Worm (Caenorhabditis elegans): Measurements from ENCODE around the gene teg-1.

The teg-1 gene

DNA sequence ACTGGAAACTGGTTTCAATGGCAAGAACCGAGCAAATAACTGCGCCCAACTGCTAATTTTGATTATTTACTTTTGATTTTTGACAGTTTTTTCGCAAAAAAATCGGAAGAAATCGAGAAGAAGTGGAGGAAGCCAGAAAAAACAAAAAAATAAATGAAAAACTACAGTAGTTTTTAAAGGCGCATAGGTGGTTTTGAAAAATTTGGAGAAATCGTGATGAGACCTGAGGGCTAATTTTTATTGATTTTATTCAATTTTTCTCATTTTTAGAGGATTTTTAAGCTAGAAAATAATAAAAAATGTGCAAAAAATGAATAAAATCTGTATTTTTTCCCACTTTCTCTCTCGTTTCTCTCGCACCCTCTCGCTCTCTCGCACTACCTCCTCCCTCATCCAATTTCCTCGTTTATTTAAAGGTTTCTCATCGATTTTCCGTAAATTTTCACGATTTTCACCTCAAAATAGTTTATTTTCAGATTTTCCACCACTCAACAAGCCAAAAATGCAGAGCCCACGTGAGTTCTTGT is 43.4 kb downstream of the teg-1 start, which contains the start of gene Y47D3A.20:
Gene Y47D3A.20, plus strand, starts transcription at position 477 of the 527 bp plus-strand sequence.
- TF ChIP-seq tbx-37 (GFP tag; conservative IDR thresholded peaks at IDR 0.05) (no peak), hnd-1 (tag; optimal IDR thresholded peaks at IDR 0.05) (no peak), ceh-13 (GFP tag; optimal IDR thresholded peaks at IDR 0.05) (no peak), tbx-11 (GFP tag; IDR thresholded peaks at IDR 0.05) (no peak), scrt-1 (GFP tag; IDR thresholded peaks at IDR 0.05) (no peak), hmg-4 (GFP tag; optimal IDR thresholded peaks at IDR 0.05) (no peak), ceh-36 (tag; optimal IDR thresholded peaks at IDR 0.05) (no peak), pes-1 (GFP tag; IDR thresholded peaks at IDR 0.05) (no peak), sea-1 (GFP tag; conservative IDR thresholded peaks at IDR 0.05) (no peak), aly-1 (tag; optimal IDR thresholded peaks at IDR 0.05) (no peak), F13C5.2 (tag; optimal IDR thresholded peaks at IDR 0.05) (no peak), flt-1 (GFP tag; IDR thresholded peaks at IDR 0.05) (no peak), ama-1 (optimal IDR thresholded peaks at IDR 0.05) (no peak), B0310.2 (tag; optimal IDR thresholded peaks at IDR 0.05) (no peak), hmbx-1 (tag; optimal IDR thresholded peaks at IDR 0.05) (no peak), ets-7 (tag; optimal IDR thresholded peaks at IDR 0.05) (no peak)

DNA sequence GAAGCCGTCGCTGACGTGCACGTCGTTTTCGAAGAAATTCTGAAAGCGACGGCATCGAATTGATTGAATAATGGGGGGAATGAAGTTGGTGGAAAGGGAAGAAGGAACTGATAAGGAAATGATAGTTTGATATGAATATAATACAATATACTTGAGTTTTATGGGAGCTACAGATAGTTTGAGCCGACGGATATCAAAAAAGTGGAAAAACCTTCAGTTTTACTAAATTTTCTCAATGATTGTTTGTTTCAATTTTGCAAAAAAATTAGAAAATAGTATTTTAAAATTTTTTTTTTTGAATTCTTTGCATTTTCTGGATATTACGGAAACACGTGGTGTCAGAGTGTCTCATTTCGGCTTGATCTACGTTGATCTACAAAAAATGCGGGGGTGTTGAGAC is 47.2 kb downstream of the teg-1 start, which contains the start of gene obr-1:
Gene obr-1, minus strand, starts transcription at position 101 of the 400 bp plus-strand sequence.
- TF ChIP-seq scrt-1 (GFP tag; IDR thresholded peaks at IDR 0.05) (no peak), B0310.2 (tag; optimal IDR thresholded peaks at IDR 0.05) (no peak), tbx-37 (GFP tag; conservative IDR thresholded peaks at IDR 0.05) (no peak), tbx-11 (GFP tag; IDR thresholded peaks at IDR 0.05) (no peak), ama-1 (optimal IDR thresholded peaks at IDR 0.05) (no peak)

DNA sequence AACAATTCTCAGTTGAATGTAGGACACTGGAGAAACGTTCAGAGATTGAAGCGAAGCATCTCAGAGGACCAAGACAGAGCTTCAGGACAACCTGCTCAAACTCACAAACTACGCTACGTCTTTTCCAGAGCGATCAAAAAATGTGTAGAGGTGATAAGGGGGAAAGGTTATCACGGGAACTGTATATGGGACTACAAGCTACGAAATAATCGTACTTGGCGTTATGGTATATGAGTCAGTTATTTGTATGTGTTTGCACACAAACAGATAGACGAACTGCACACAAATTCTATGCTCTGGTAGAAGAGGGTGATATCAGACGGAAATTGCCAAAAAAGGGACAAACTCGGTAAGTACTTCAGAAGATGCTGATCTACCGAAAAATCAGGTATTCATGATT is 48.8 kb downstream of the teg-1 start:
- TF ChIP-seq tbx-11 (GFP tag; IDR thresholded peaks at IDR 0.05), result no peak
- TF ChIP-seq pes-1 (GFP tag; IDR thresholded peaks at IDR 0.05), result no peak
- no peak for TF ChIP-seq F13C5.2 (tag; optimal IDR thresholded peaks at IDR 0.05)
- no peak for TF ChIP-seq ceh-13 (GFP tag; optimal IDR thresholded peaks at IDR 0.05)
- TF ChIP-seq ama-1 (optimal IDR thresholded peaks at IDR 0.05), result no peak

DNA sequence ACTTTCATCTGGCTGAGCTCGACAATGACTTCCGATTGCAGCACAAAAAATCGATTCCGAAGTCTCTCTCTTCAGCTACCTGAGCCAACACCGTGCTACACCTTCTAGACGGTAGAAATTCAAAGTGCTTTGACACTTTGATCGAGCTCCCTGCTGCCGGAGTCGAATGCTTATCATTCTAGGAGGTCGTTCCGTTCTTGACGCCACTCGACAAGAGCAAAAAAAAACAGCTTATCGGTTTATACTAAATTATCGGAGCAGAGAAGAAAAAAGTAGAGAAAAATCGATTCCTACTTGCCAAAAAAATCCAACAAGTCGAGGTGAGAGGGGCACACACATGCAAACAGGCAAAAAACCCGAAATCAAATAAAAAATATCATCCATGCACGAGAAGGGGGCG is 49.5 kb downstream of the teg-1 start:
- TF ChIP-seq ama-1 (optimal IDR thresholded peaks at IDR 0.05) (no peak), hmg-4 (GFP tag; optimal IDR thresholded peaks at IDR 0.05) (no peak), ets-7 (tag; optimal IDR thresholded peaks at IDR 0.05) (no peak), tra-4 (tag; optimal IDR thresholded peaks at IDR 0.05) (no peak), hnd-1 (tag; optimal IDR thresholded peaks at IDR 0.05) (no peak), tbx-37 (GFP tag; conservative IDR thresholded peaks at IDR 0.05) (no peak), ceh-13 (GFP tag; optimal IDR thresholded peaks at IDR 0.05) (no peak)

DNA sequence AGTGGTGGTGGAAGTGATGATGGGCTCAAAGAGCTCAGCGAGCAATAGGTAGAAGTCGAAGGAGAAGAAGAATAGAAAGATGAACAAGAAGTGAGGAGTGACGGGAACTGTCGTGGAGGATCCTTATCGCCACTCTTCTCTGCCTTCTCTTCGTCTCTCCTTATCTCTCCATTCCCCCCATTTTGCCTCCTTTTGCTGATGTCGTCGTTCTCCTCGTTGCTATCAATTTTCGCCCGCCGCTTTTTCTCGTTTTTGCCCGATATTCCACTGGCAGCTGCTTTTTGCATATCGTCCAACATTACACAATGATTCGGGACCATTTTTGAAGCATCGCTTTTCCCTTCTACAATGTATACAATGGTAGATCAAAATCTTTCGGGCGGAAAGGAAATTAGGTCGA is 50.7 kb downstream of the teg-1 start:
- TF ChIP-seq ceh-13 (GFP tag; optimal IDR thresholded peaks at IDR 0.05), result no peak
- TF ChIP-seq flt-1 (GFP tag; IDR thresholded peaks at IDR 0.05), result no peak
- no peak for TF ChIP-seq ama-1 (optimal IDR thresholded peaks at IDR 0.05)
- TF ChIP-seq F13C5.2 (tag; optimal IDR thresholded peaks at IDR 0.05), result no peak
- TF ChIP-seq tra-4 (tag; optimal IDR thresholded peaks at IDR 0.05), result no peak
- no peak for TF ChIP-seq aly-1 (tag; optimal IDR thresholded peaks at IDR 0.05)
- TF ChIP-seq pes-1 (GFP tag; IDR thresholded peaks at IDR 0.05), result no peak
- no peak for TF ChIP-seq tbx-37 (GFP tag; conservative IDR thresholded peaks at IDR 0.05)
- TF ChIP-seq hnd-1 (tag; optimal IDR thresholded peaks at IDR 0.05), result no peak
- no peak for TF ChIP-seq scrt-1 (GFP tag; IDR thresholded peaks at IDR 0.05)
- TF ChIP-seq B0310.2 (tag; optimal IDR thresholded peaks at IDR 0.05), result no peak
- TF ChIP-seq tbx-11 (GFP tag; IDR thresholded peaks at IDR 0.05), result no peak
- no peak for TF ChIP-seq hmg-4 (GFP tag; optimal IDR thresholded peaks at IDR 0.05)
- no peak for TF ChIP-seq ets-7 (tag; optimal IDR thresholded peaks at IDR 0.05)
- no peak for TF ChIP-seq ceh-36 (tag; optimal IDR thresholded peaks at IDR 0.05)
- TF ChIP-seq sea-1 (GFP tag; conservative IDR thresholded peaks at IDR 0.05), result no peak

All from whole organism, early embryonic.